Worm (Caenorhabditis elegans) whole organism, young adult: ENCODE data around the gene C04E6.4.

Experiments used
- B0336.3 ChIP-seq: fragments of 200-800 bp; sonication (Bioruptor generic); IDR thresholded peaks from 2 replicates; pipeline ENCODE4 v1.3.6; 2022; ENCODE audit warnings: missing genetic modification characterization, missing compliant biosample characterization
- D2030.7 ChIP-seq: fragments of 200-800 bp; sonication (Bioruptor generic); IDR thresholded peaks from 2 replicates; pipeline ENCODE4 v1.3.6; 2022; ENCODE audit warnings: missing genetic modification reagents, missing genetic modification characterization, missing compliant biosample characterization
- F37B4.10 ChIP-seq: fragments of 200-800 bp; sonication (Bioruptor generic); IDR thresholded peaks from 2 replicates; pipeline ENCODE4 v1.3.6; 2022; ENCODE audit warnings: missing genetic modification characterization, missing compliant biosample characterization
- Y53F4B.3 ChIP-seq: fragments of 200-800 bp; sonication (Bioruptor generic); IDR thresholded peaks from 2 replicates; pipeline ENCODE4 v1.3.6; 2022; ENCODE audit warnings: missing genetic modification reagents, missing genetic modification characterization, missing compliant biosample characterization
- Y67H2A.10 ChIP-seq: fragments of 200-800 bp; sonication (Bioruptor generic); conservative IDR thresholded peaks from 2 replicates; pipeline ENCODE4 v1.3.6; 2022; ENCODE audit warnings: missing genetic modification reagents, missing genetic modification characterization, missing compliant biosample characterization
- ZK185.1 ChIP-seq: sonication (generic microtip); optimal IDR thresholded peaks from 2 replicates; lab custom pipeline; 2016; ENCODE audit warnings: mild to moderate bottlenecking, missing genetic modification characterization, missing compliant biosample characterization; ENCODE audit not compliant: poor library complexity, severe bottlenecking
- aptf-3 ChIP-seq: fragments of 200-800 bp; sonication (Bioruptor generic); IDR thresholded peaks from 2 replicates; pipeline ENCODE4 v1.3.6; 2022; ENCODE audit warnings: missing genetic modification characterization, missing compliant biosample characterization
- atf-7 ChIP-seq: sonication (generic microtip); optimal IDR thresholded peaks from 2 replicates; lab custom pipeline; 2017; ENCODE audit warnings: mild to moderate bottlenecking, missing genetic modification characterization, missing compliant biosample characterization
- athp-1 ChIP-seq: sonication (generic microtip); optimal IDR thresholded peaks from 2 replicates; lab custom pipeline; 2017; ENCODE audit warnings: mild to moderate bottlenecking, missing genetic modification characterization, missing compliant biosample characterization
- ceh-40 ChIP-seq: fragments of 200-800 bp; sonication (Bioruptor generic); IDR thresholded peaks from 2 replicates; pipeline ENCODE4 v1.3.6; 2022; ENCODE audit warnings: missing genetic modification characterization, missing compliant biosample characterization
- ekl-4 ChIP-seq: fragments of 200-800 bp; sonication (Bioruptor generic); IDR thresholded peaks from 2 replicates; pipeline ENCODE4 v1.3.6; 2022; ENCODE audit warnings: missing genetic modification reagents, missing genetic modification characterization, missing compliant biosample characterization
- gei-17 ChIP-seq: fragments of 200-800 bp; sonication (Bioruptor generic); optimal IDR thresholded peaks from 2 replicates; lab custom pipeline; 2018; ENCODE audit warnings: mild to moderate bottlenecking, missing genetic modification characterization, missing compliant biosample characterization
- hrde-1 ChIP-seq: sonication (generic microtip); optimal IDR thresholded peaks from 2 replicates; lab custom pipeline; 2016; ENCODE audit warnings: missing genetic modification characterization, mild to moderate bottlenecking, missing compliant biosample characterization, moderate library complexity, missing genotype, missing genetic modification reagents, borderline replicate concordance
- let-526 ChIP-seq: fragments of 200-800 bp; sonication (Bioruptor generic); IDR thresholded peaks from 2 replicates; pipeline ENCODE4 v1.3.6; 2022; ENCODE audit warnings: missing genetic modification reagents, missing genetic modification characterization, missing compliant biosample characterization
- lin-26 ChIP-seq: fragments of 200-800 bp; sonication (Bioruptor generic); IDR thresholded peaks from 2 replicates; pipeline ENCODE4 v1.3.6; 2022; ENCODE audit warnings: missing genetic modification reagents, missing genetic modification characterization, missing compliant biosample characterization
- lin-40 ChIP-seq: sonication (generic microtip); optimal IDR thresholded peaks from 2 replicates; lab custom pipeline; 2016; ENCODE audit warnings: missing genetic modification characterization, mild to moderate bottlenecking, missing compliant biosample characterization, missing genotype, missing genetic modification reagents
- lsl-1 ChIP-seq: fragments of 200-800 bp; sonication (Bioruptor generic); optimal IDR thresholded peaks from 2 replicates; lab custom pipeline; 2018; ENCODE audit warnings: mild to moderate bottlenecking, missing genetic modification characterization, moderate library complexity, missing compliant biosample characterization
- madf-10 ChIP-seq: sonication (generic microtip); optimal IDR thresholded peaks from 2 replicates; lab custom pipeline; 2016; ENCODE audit warnings: mild to moderate bottlenecking, missing genetic modification characterization, missing compliant biosample characterization
- madf-6 ChIP-seq: fragments of 200-800 bp; sonication (Bioruptor generic); IDR thresholded peaks from 2 replicates; pipeline ENCODE4 v1.3.6; 2022; ENCODE audit warnings: missing genetic modification reagents, missing genetic modification characterization, missing compliant biosample characterization
- madf-8 ChIP-seq: fragments of 200-800 bp; sonication (Bioruptor generic); conservative IDR thresholded peaks from 2 replicates; pipeline ENCODE4 v1.3.6; 2022; ENCODE audit warnings: missing genetic modification reagents, missing genetic modification characterization, missing compliant biosample characterization
- nfya-2 ChIP-seq: fragments of 200-800 bp; sonication (Bioruptor generic); IDR thresholded peaks from 2 replicates; pipeline ENCODE4 v1.3.6; 2022; ENCODE audit warnings: missing genetic modification reagents, missing genetic modification characterization, missing compliant biosample characterization
- nfyb-1 ChIP-seq: fragments of 200-800 bp; sonication (Bioruptor generic); IDR thresholded peaks from 2 replicates; pipeline ENCODE4 v1.3.6; 2022; ENCODE audit warnings: missing genetic modification reagents, missing genetic modification characterization, missing compliant biosample characterization
- nhr-179 ChIP-seq: sonication (generic microtip); optimal IDR thresholded peaks from 2 replicates; lab custom pipeline; 2016; ENCODE audit warnings: mild to moderate bottlenecking, missing genetic modification characterization, missing compliant biosample characterization
- rcor-1 ChIP-seq: fragments of 200-800 bp; sonication (Bioruptor generic); IDR thresholded peaks from 2 replicates; pipeline ENCODE4 v1.3.6; 2022; ENCODE audit warnings: missing genetic modification reagents, missing genetic modification characterization, missing compliant biosample characterization
- rec-8 ChIP-seq, 2 experiments: sonication (generic microtip); optimal IDR thresholded peaks; 2 replicates each; lab custom pipeline; 2016; ENCODE audit warnings: mild to moderate bottlenecking in 2 of 2, missing genetic modification characterization in 2 of 2, missing genetic modification reagents in 2 of 2, missing genotype in 2 of 2, missing biosample characterization in 1 of 2, missing compliant biosample characterization in 1 of 2, moderate library complexity in 1 of 2
- repo-1 ChIP-seq: sonication (generic microtip); optimal IDR thresholded peaks from 2 replicates; lab custom pipeline; 2017; ENCODE audit warnings: mild to moderate bottlenecking, missing genetic modification characterization, missing compliant biosample characterization
- sea-2 ChIP-seq: fragments of 200-800 bp; sonication (Bioruptor generic); IDR thresholded peaks from 2 replicates; pipeline ENCODE4 v1.3.6; 2022; ENCODE audit warnings: missing genetic modification characterization, missing compliant biosample characterization
- snpc-1.3 ChIP-seq: sonication (generic microtip); optimal IDR thresholded peaks from 2 replicates; lab custom pipeline; 2017; ENCODE audit warnings: missing genetic modification characterization, mild to moderate bottlenecking, missing compliant biosample characterization, antibody characterized with exemption, moderate library complexity, missing genotype, missing genetic modification reagents; ENCODE audit not compliant: insufficient read depth
- somi-1 ChIP-seq: fragments of 200-800 bp; sonication (Bioruptor generic); optimal IDR thresholded peaks from 2 replicates; lab custom pipeline; 2018; ENCODE audit warnings: mild to moderate bottlenecking, missing genetic modification characterization, missing compliant biosample characterization
- tbp1 ChIP-seq: fragments of 200-800 bp; sonication (Bioruptor generic); optimal IDR thresholded peaks from 2 replicates; lab custom pipeline; 2018; ENCODE audit warnings: mild to moderate bottlenecking, missing genetic modification characterization, missing compliant biosample characterization
- tbx-9 ChIP-seq: sonication (generic microtip); optimal IDR thresholded peaks from 2 replicates; lab custom pipeline; 2016; ENCODE audit warnings: borderline replicate concordance, missing genetic modification characterization, inconsistent platforms, missing compliant biosample characterization
- xnd-1 ChIP-seq: sonication (generic microtip); optimal IDR thresholded peaks from 2 replicates; lab custom pipeline; 2016; ENCODE audit warnings: missing genotype, missing genetic modification reagents, missing genetic modification characterization, missing compliant biosample characterization
- ztf-22 ChIP-seq: fragments of 200-800 bp; sonication (Bioruptor generic); optimal IDR thresholded peaks from 2 replicates; lab custom pipeline; 2018; ENCODE audit warnings: mild to moderate bottlenecking, missing genetic modification characterization, moderate library complexity, missing compliant biosample characterization
- ztf-26 ChIP-seq: sonication (generic microtip); optimal IDR thresholded peaks from 2 replicates; lab custom pipeline; 2017; ENCODE audit warnings: missing genetic modification characterization, missing compliant biosample characterization

Gene C04E6.4

ce11 chrV:5943167-5943566 is 36.0 kb downstream of the C04E6.4 start, which contains the start of gene pst-1 (continued):
- no peak for TF ChIP-seq repo-1 (tag; lab: Kevin White, UChicago)

- TF ChIP-seq athp-1 (tag; lab: Kevin White, UChicago) (no peak), D2030.7 (GFP tag; lab: Robert Waterston, UW) (no peak), lin-26 (no peak), ztf-22 (no peak), ceh-40 (GFP tag; lab: Robert Waterston, UW) (no peak), madf-10 (tag; lab: Kevin White, UChicago) (no peak), xnd-1 (tag; lab: Kevin White, UChicago) (no peak), sea-2 (no peak)
Measured at ce11 chrV:5949674-5950149, 42.5 kb downstream of the C04E6.4 start.

- TF ChIP-seq madf-6 (GFP tag; lab: Robert Waterston, UW) (no peak), nfyb-1 (GFP tag; lab: Robert Waterston, UW) (no peak), somi-1 (GFP tag; lab: Kevin White, UChicago) (no peak), D2030.7 (GFP tag; lab: Robert Waterston, UW) (no peak), F37B4.10 (GFP tag; lab: Robert Waterston, UW) (no peak), lin-40 (tag; lab: Kevin White, UChicago) (no peak), atf-7 (no peak), tbp1 (GFP tag; lab: Kevin White, UChicago) (no peak), gei-17 (no peak), rec-8 (tag; optimal IDR thresholded peaks at IDR 0.05; lab: Kevin White, UChicago) (no peak)
Measured at ce11 chrV:5951133-5951532, 43.9 kb downstream of the C04E6.4 start, which contains the start of gene M03F8.1. TSS of gene M03F8.1 (plus strand) at chrV:5951433.

ce11 chrV:5953086-5953485 is 45.9 kb downstream of the C04E6.4 start:
- TF ChIP-seq repo-1 (tag; lab: Kevin White, UChicago) (no peak), ekl-4 (GFP tag; lab: Robert Waterston, UW) (no peak), ZK185.1 (tag; lab: Kevin White, UChicago) (no peak), lsl-1 (GFP tag; lab: Kevin White, UChicago) (no peak), nfya-2 (GFP tag; lab: Robert Waterston, UW) (no peak), madf-8 (GFP tag; lab: Robert Waterston, UW) (no peak), B0336.3 (GFP tag; lab: Robert Waterston, UW) (no peak), snpc-1.3 (tag; lab: Kevin White, UChicago) (no peak), Y67H2A.10 (GFP tag; lab: Robert Waterston, UW) (no peak), ztf-26 (no peak), rcor-1 (GFP tag; lab: Robert Waterston, UW) (no peak), Y53F4B.3 (GFP tag; lab: Robert Waterston, UW) (no peak), hrde-1 (no peak), nhr-179 (tag; lab: Kevin White, UChicago) (no peak), let-526 (GFP tag; lab: Robert Waterston, UW) (no peak), F37B4.10 (GFP tag; lab: Robert Waterston, UW) (no peak), aptf-3 (no peak), tbx-9 (tag; lab: Kevin White, UChicago) (no peak)
